Worm (Caenorhabditis elegans): ENCODE data around the gene txbp-3.
"Not testable (repeated sequence)": the region's sequence is repeated elsewhere in the genome, so short reads cannot be mapped to it uniquely, and the experiment has no call there.

Gene txbp-3

ce11 chrIII:5031375-5031836 is 15.9 kb downstream of the txbp-3 start (continued):
- TF ChIP-seq mes-4 (tag; optimal IDR thresholded peaks at IDR 0.05), result peak; percentile 54
- 0 out of 2 replicates have a peak, but pooled peaks have one; percentile 17 for TF ChIP-seq ztf-25 (GFP tag; IDR thresholded peaks at IDR 0.05)
- TF ChIP-seq tbp1 (GFP tag; optimal IDR thresholded peaks at IDR 0.05), result peak; percentile 85
- peak; percentile 93 for TF ChIP-seq K12H6.12 (tag; optimal IDR thresholded peaks at IDR 0.05)
- TF ChIP-seq ceh-91 (GFP tag; IDR thresholded peaks at IDR 0.05), result peak; percentile 66
- peak in 1 of 2 experiments; percentile 59 for TF ChIP-seq let-607 (tag; optimal IDR thresholded peaks at IDR 0.05)
- peak; percentile 60; the same call in 1 of the 2 replicates for TF ChIP-seq B0019.2 (GFP tag; conservative IDR thresholded peaks at IDR 0.05)
- TF ChIP-seq attf-3 (GFP tag; conservative IDR thresholded peaks at IDR 0.05), result peak; percentile 57
- peak; percentile 87 for TF ChIP-seq K11D2.4 (GFP tag; IDR thresholded peaks at IDR 0.05)
- TF ChIP-seq C06A6.2 (GFP tag; conservative IDR thresholded peaks at IDR 0.05), result peak; percentile 72; the same call in 1 of the 2 replicates
- peak; percentile 70 for TF ChIP-seq nhr-90 (tag; optimal IDR thresholded peaks at IDR 0.05)
- peak; percentile 70 for TF ChIP-seq madf-6 (GFP tag; IDR thresholded peaks at IDR 0.05)
- TF ChIP-seq D2030.7 (GFP tag; IDR thresholded peaks at IDR 0.05), result peak; percentile 90
- TF ChIP-seq somi-1 (GFP tag; optimal IDR thresholded peaks at IDR 0.05), result peak; percentile 55
- peak; percentile 71 for TF ChIP-seq rpc-1 (optimal IDR thresholded peaks at IDR 0.05)
- peak; percentile 63 for TF ChIP-seq rpc-1 (tag; optimal IDR thresholded peaks at IDR 0.05)
- TF ChIP-seq ekl-4 (GFP tag; IDR thresholded peaks at IDR 0.05), result peak; percentile 87
- peak; percentile 84 for TF ChIP-seq mcd-1 (GFP tag; IDR thresholded peaks at IDR 0.05)
- peak; percentile 71 for TF ChIP-seq madf-10 (tag; optimal IDR thresholded peaks at IDR 0.05)
- peak; percentile 5 to 22 for TF ChIP-seq rec-8 (tag; optimal IDR thresholded peaks at IDR 0.05)
- TF ChIP-seq ceh-40 (GFP tag; IDR thresholded peaks at IDR 0.05), result 0 out of 2 replicates have a peak, but pooled peaks have one; percentile 49
- peak; percentile 70 for TF ChIP-seq nhr-179 (tag; optimal IDR thresholded peaks at IDR 0.05)
- TF ChIP-seq nhr-80 (tag; optimal IDR thresholded peaks at IDR 0.05), result peak; percentile 89
- TF ChIP-seq F52B5.7 (tag; optimal IDR thresholded peaks at IDR 0.05), result peak; percentile 83
- TF ChIP-seq chd-7 (tag; optimal IDR thresholded peaks at IDR 0.05), result peak; percentile 79
- TF ChIP-seq B0261.1 (tag; optimal IDR thresholded peaks at IDR 0.05), result peak; percentile 79
- peak; percentile 53 for TF ChIP-seq ztf-3 (GFP tag; optimal IDR thresholded peaks at IDR 0.05)
- TF ChIP-seq cebp-1 (GFP tag; IDR thresholded peaks at IDR 0.05), result 0 out of 2 replicates have a peak, but pooled peaks have one; percentile 45
- TF ChIP-seq cebp-1 (tag; optimal IDR thresholded peaks at IDR 0.05), result not testable (repeated sequence)
- peak; percentile 70 for TF ChIP-seq ceh-27 (GFP tag; optimal IDR thresholded peaks at IDR 0.05)
- peak; percentile 84 for TF ChIP-seq egrh-3 (GFP tag; IDR thresholded peaks at IDR 0.05)
- TF ChIP-seq athp-1 (tag; optimal IDR thresholded peaks at IDR 0.05), result peak; percentile 46
- peak; percentile 50 for TF ChIP-seq F22D6.2 (tag; optimal IDR thresholded peaks at IDR 0.05)
- TF ChIP-seq snpc-4 (GFP tag; optimal IDR thresholded peaks at IDR 0.05), result peak; percentile 46
- peak in 1 of 4 experiments; percentile 64 for TF ChIP-seq snpc-4 (tag; optimal IDR thresholded peaks at IDR 0.05)
- TF ChIP-seq aptf-2 (GFP tag; conservative IDR thresholded peaks at IDR 0.05), result peak; percentile 55; the same call in 1 of the 2 replicates
- peak; percentile 84 for TF ChIP-seq ZK185.1 (tag; optimal IDR thresholded peaks at IDR 0.05; ENCODE audit: poor library complexity, severe bottlenecking)
- TF ChIP-seq attf-5 (GFP tag; optimal IDR thresholded peaks at IDR 0.05), result peak; percentile 71
- peak; percentile 69 for TF ChIP-seq T07F8.4 (tag; optimal IDR thresholded peaks at IDR 0.05)
- peak; percentile 87 for TF ChIP-seq pbrm-1 (GFP tag; IDR thresholded peaks at IDR 0.05)
- TF ChIP-seq madf-3 (GFP tag; IDR thresholded peaks at IDR 0.05), result peak; percentile 62; the same call in 1 of the 2 replicates
- peak; percentile 21 for TF ChIP-seq F57C9.4 (tag; optimal IDR thresholded peaks at IDR 0.05)
- peak; percentile 59; the same call in 1 of the 2 replicates for TF ChIP-seq let-526 (GFP tag; IDR thresholded peaks at IDR 0.05)

All from whole organism, young adult.